Fruit fly (Drosophila melanogaster) whole organism, embryonic: ENCODE results near the gene yellow-e2.

Experiments used
- Ada2b ChIP-seq: fragments of 200-800 bp; sonication (Bioruptor generic); IDR thresholded peaks from 2 replicates; pipeline ENCODE4 v1.3.6; 2022; ENCODE audit warnings: missing biosample characterization, missing genetic modification characterization
- Atf6 ChIP-seq: fragments of 200-800 bp; sonication (Bioruptor generic); IDR thresholded peaks from 2 replicates; pipeline ENCODE4 v1.3.6; 2022; ENCODE audit warnings: missing biosample characterization, missing genetic modification characterization
- Blimp-1 ChIP-seq: fragments of 200-800 bp; sonication (Bioruptor generic); optimal IDR thresholded peaks from 3 replicates; lab custom pipeline; 2018; ENCODE audit warnings: missing biosample characterization, missing genetic modification characterization, mild to moderate bottlenecking, moderate library complexity, missing genetic modification reagents
- CG10431 ChIP-seq: fragments of 200-800 bp; sonication (Bioruptor generic); optimal IDR thresholded peaks from 3 replicates; lab custom pipeline; 2018; ENCODE audit warnings: missing biosample characterization, mild to moderate bottlenecking, missing genetic modification characterization
- CG10462 ChIP-seq: fragments of 200-800 bp; sonication (Bioruptor generic); optimal IDR thresholded peaks from 2 replicates; lab custom pipeline; 2016; ENCODE audit warnings: missing biosample characterization, missing genetic modification characterization
- CG10979 ChIP-seq: fragments of 200-800 bp; sonication (Bioruptor generic); optimal IDR thresholded peaks from 2 replicates; lab custom pipeline; 2018; ENCODE audit warnings: missing biosample characterization, mild to moderate bottlenecking, missing genetic modification characterization, moderate library complexity
- CG11456 ChIP-seq: fragments of 200-800 bp; sonication (Bioruptor generic); IDR thresholded peaks from 3 replicates; pipeline ENCODE4 v1.3.6; 2022; ENCODE audit warnings: missing biosample characterization, missing genetic modification characterization
- CG12744 ChIP-seq: fragments of 200-800 bp; sonication (Bioruptor generic); optimal IDR thresholded peaks from 2 replicates; lab custom pipeline; 2016; ENCODE audit warnings: missing biosample characterization, missing genetic modification characterization
- CG13775 ChIP-seq: fragments of 200-800 bp; sonication (Bioruptor generic); optimal IDR thresholded peaks from 3 replicates; lab custom pipeline; 2017; ENCODE audit warnings: missing biosample characterization, mild to moderate bottlenecking, missing genetic modification characterization
- CG14710 ChIP-seq: fragments of 200-800 bp; sonication (Bioruptor generic); optimal IDR thresholded peaks from 3 replicates; lab custom pipeline; 2019; ENCODE audit warnings: missing biosample characterization, mild to moderate bottlenecking, missing genetic modification characterization, moderate library complexity
- CG15073 ChIP-seq: fragments of 200-800 bp; sonication (Bioruptor generic); optimal IDR thresholded peaks from 2 replicates; lab custom pipeline; 2016; ENCODE audit warnings: missing biosample characterization, missing genetic modification characterization
- CG15601 ChIP-seq: fragments of 200-800 bp; sonication (Bioruptor generic); optimal IDR thresholded peaks from 3 replicates; lab custom pipeline; 2019; ENCODE audit warnings: missing biosample characterization, mild to moderate bottlenecking, missing genetic modification characterization, moderate library complexity
- CG16779 ChIP-seq: fragments of 200-800 bp; sonication (Bioruptor generic); IDR thresholded peaks from 2 replicates; pipeline ENCODE4 v1.3.6; 2022; ENCODE audit warnings: missing biosample characterization, missing genetic modification characterization
- CG17361 ChIP-seq: fragments of 200-800 bp; sonication (Bioruptor generic); IDR thresholded peaks from 3 replicates; pipeline ENCODE4 v1.3.6; 2022; ENCODE audit warnings: missing biosample characterization, missing genetic modification characterization
- CG18011 ChIP-seq: fragments of 200-800 bp; sonication (Bioruptor generic); optimal IDR thresholded peaks from 2 replicates; lab custom pipeline; 2017; ENCODE audit warnings: missing biosample characterization, missing genetic modification characterization, mild to moderate bottlenecking, moderate library complexity, missing genotype
- CG2129 ChIP-seq: fragments of 200-800 bp; sonication (Bioruptor generic); IDR thresholded peaks from 2 replicates; pipeline ENCODE4 v1.3.6; 2022; ENCODE audit warnings: missing biosample characterization, missing genetic modification characterization; ENCODE audit not compliant: partially characterized antibody
- CG2202 ChIP-seq: fragments of 200-800 bp; sonication (Bioruptor generic); optimal IDR thresholded peaks from 2 replicates; lab custom pipeline; 2018; ENCODE audit warnings: missing biosample characterization, mild to moderate bottlenecking, missing genetic modification characterization
- CG2889 ChIP-seq: fragments of 200-800 bp; sonication (Bioruptor generic); IDR thresholded peaks from 3 replicates; pipeline ENCODE4 v1.3.6; 2022; ENCODE audit warnings: missing biosample characterization, missing genetic modification characterization
- CG30403 ChIP-seq: fragments of 200-800 bp; sonication (Bioruptor generic); optimal IDR thresholded peaks from 3 replicates; lab custom pipeline; 2016; ENCODE audit warnings: missing biosample characterization, missing genetic modification characterization
- CG31388 ChIP-seq: fragments of 200-800 bp; sonication (Bioruptor generic); optimal IDR thresholded peaks from 2 replicates; lab custom pipeline; 2016; ENCODE audit warnings: missing biosample characterization, missing genetic modification characterization
- CG31441 ChIP-seq: fragments of 200-800 bp; sonication (Bioruptor generic); IDR thresholded peaks from 2 replicates; pipeline ENCODE4 v1.3.6; 2022; ENCODE audit warnings: missing biosample characterization, missing genetic modification characterization
- CG33213 ChIP-seq: fragments of 200-800 bp; sonication (Bioruptor generic); optimal IDR thresholded peaks from 3 replicates; lab custom pipeline; 2016; ENCODE audit warnings: missing biosample characterization, missing genetic modification characterization
- CG33557 ChIP-seq: fragments of 200-800 bp; sonication (Bioruptor generic); optimal IDR thresholded peaks from 2 replicates; lab custom pipeline; 2019; ENCODE audit warnings: missing biosample characterization, mild to moderate bottlenecking, missing genetic modification characterization, moderate library complexity
- CG34376 ChIP-seq: fragments of 200-800 bp; sonication (Bioruptor generic); optimal IDR thresholded peaks from 2 replicates; lab custom pipeline; 2018; ENCODE audit warnings: missing biosample characterization, mild to moderate bottlenecking, missing genetic modification characterization
- CG4404 ChIP-seq: fragments of 200-800 bp; sonication (Bioruptor generic); IDR thresholded peaks from 2 replicates; pipeline ENCODE4 v1.3.6; 2022; ENCODE audit warnings: missing biosample characterization, missing genetic modification characterization
- CG6654 ChIP-seq: fragments of 200-800 bp; sonication (Bioruptor generic); optimal IDR thresholded peaks from 2 replicates; lab custom pipeline; 2017; ENCODE audit warnings: missing biosample characterization, mild to moderate bottlenecking, missing genetic modification characterization
- CG6683 ChIP-seq: fragments of 200-800 bp; sonication (Bioruptor generic); optimal IDR thresholded peaks from 2 replicates; lab custom pipeline; 2017; ENCODE audit warnings: missing biosample characterization, mild to moderate bottlenecking, missing genetic modification characterization, missing genetic modification reagents
- CG6689 ChIP-seq: fragments of 200-800 bp; sonication (Bioruptor generic); IDR thresholded peaks from 2 replicates; pipeline ENCODE4 v1.3.6; 2022; ENCODE audit warnings: missing biosample characterization, missing genetic modification characterization
- CoRest ChIP-seq: fragments of 200-800 bp; sonication (Bioruptor generic); optimal IDR thresholded peaks from 3 replicates; lab custom pipeline; 2018; ENCODE audit warnings: missing biosample characterization, mild to moderate bottlenecking, missing genetic modification characterization, moderate library complexity
- MTF-1 ChIP-seq: fragments of 200-800 bp; sonication (Bioruptor generic); optimal IDR thresholded peaks from 2 replicates; lab custom pipeline; 2018; ENCODE audit warnings: missing biosample characterization, mild to moderate bottlenecking, missing genetic modification characterization, borderline replicate concordance
- Med ChIP-seq: fragments of 200-800 bp; sonication (Bioruptor generic); peaks from one replicate; lab custom pipeline; 2016; ENCODE audit warnings: missing biosample characterization, missing genetic modification characterization, mild to moderate bottlenecking, inconsistent platforms, moderate library complexity
- Xrp1 ChIP-seq: fragments of 200-800 bp; sonication (Bioruptor generic); IDR thresholded peaks from 2 replicates; pipeline ENCODE4 v1.3.6; 2022; ENCODE audit warnings: missing biosample characterization, missing genetic modification characterization
- ash1 ChIP-seq: fragments of 200-800 bp; sonication (Bioruptor generic); optimal IDR thresholded peaks from 2 replicates; lab custom pipeline; 2018; ENCODE audit warnings: missing biosample characterization, mild to moderate bottlenecking, missing genetic modification characterization
- br ChIP-seq: fragments of >200 bp; optimal IDR thresholded peaks from 2 replicates; lab custom pipeline; 2017
- bsh ChIP-seq, 2 experiments: fragments of 200-800 bp; sonication (Bioruptor generic); optimal IDR thresholded peaks; 2 replicates each; lab custom pipeline; 2017 to 2018; ENCODE audit warnings: mild to moderate bottlenecking in 2 of 2, missing biosample characterization in 2 of 2, missing genetic modification characterization in 2 of 2, moderate library complexity in 1 of 2
- crp ChIP-seq, 2 experiments: fragments of 200-800 bp; sonication (Bioruptor generic); optimal IDR thresholded peaks; 2 replicates in 1 of 2; 3 replicates in 1 of 2; lab custom pipeline; 2017; ENCODE audit warnings: missing biosample characterization in 2 of 2, missing genetic modification characterization in 2 of 2, mild to moderate bottlenecking in 1 of 2, moderate library complexity in 1 of 2
- dm ChIP-seq: fragments of 200-800 bp; sonication (Bioruptor generic); optimal IDR thresholded peaks from 3 replicates; lab custom pipeline; 2016; ENCODE audit warnings: missing biosample characterization, missing genetic modification characterization
- esg ChIP-seq: fragments of 200-800 bp; sonication (Bioruptor generic); conservative IDR thresholded peaks from 2 replicates; pipeline ENCODE4 v1.3.6; 2022; ENCODE audit warnings: missing biosample characterization, missing genetic modification characterization
- gcm ChIP-seq: fragments of 200-800 bp; sonication (Bioruptor generic); optimal IDR thresholded peaks from 2 replicates; lab custom pipeline; 2019; ENCODE audit warnings: missing biosample characterization, mild to moderate bottlenecking, missing genetic modification characterization, moderate library complexity
- gem ChIP-seq: fragments of 200-800 bp; sonication (Bioruptor generic); optimal IDR thresholded peaks from 2 replicates; lab custom pipeline; 2019; ENCODE audit warnings: missing biosample characterization, mild to moderate bottlenecking, missing genetic modification characterization, moderate library complexity
- grau ChIP-seq: fragments of 200-800 bp; optimal IDR thresholded peaks from 3 replicates; lab custom pipeline; 2019; ENCODE audit warnings: missing biosample characterization, mild to moderate bottlenecking, missing genetic modification characterization, moderate library complexity
- gsb-n ChIP-seq: fragments of 200-800 bp; sonication (Bioruptor generic); optimal IDR thresholded peaks from 3 replicates; lab custom pipeline; 2018; ENCODE audit warnings: missing biosample characterization, mild to moderate bottlenecking, missing genetic modification characterization
- oc ChIP-seq: fragments of 200-800 bp; sonication (Bioruptor generic); optimal IDR thresholded peaks from 2 replicates; lab custom pipeline; 2018; ENCODE audit warnings: missing biosample characterization, mild to moderate bottlenecking, missing genetic modification characterization, moderate library complexity
- peb ChIP-seq: fragments of 200-800 bp; sonication (Bioruptor generic); IDR thresholded peaks from 2 replicates; pipeline ENCODE4 v1.3.6; 2022; ENCODE audit warnings: missing biosample characterization, missing genetic modification characterization
- prd ChIP-seq, 3 experiments: fragments of >200 bp in 2 of 3; fragments of 200-800 bp in 1 of 3; sonication (Bioruptor generic) in 1 of 3; optimal IDR thresholded peaks in 2 of 3; IDR thresholded peaks in 1 of 3; 2 replicates in 2 of 3; 3 replicates in 1 of 3; pipeline versions ENCODE4 v1.3.6 to Lab custom; 2017 to 2022; ENCODE audit warnings: missing biosample characterization in 1 of 3, missing genetic modification characterization in 1 of 3
- sr ChIP-seq: fragments of 200-800 bp; sonication (Bioruptor generic); IDR thresholded peaks from 3 replicates; pipeline ENCODE4 v1.3.6; 2022; ENCODE audit warnings: missing biosample characterization, missing genetic modification characterization
- twi ChIP-seq: fragments of 200-800 bp; optimal IDR thresholded peaks from 2 replicates; lab custom pipeline; 2019; ENCODE audit warnings: missing biosample characterization, mild to moderate bottlenecking, missing genetic modification characterization, moderate library complexity
- zen ChIP-seq: fragments of 200-800 bp; sonication (Bioruptor generic); optimal IDR thresholded peaks from 3 replicates; lab custom pipeline; 2018; ENCODE audit warnings: missing biosample characterization, mild to moderate bottlenecking, missing genetic modification characterization, moderate library complexity
- zf30C ChIP-seq: fragments of 200-800 bp; sonication (Bioruptor generic); optimal IDR thresholded peaks from 3 replicates; lab custom pipeline; 2018; ENCODE audit warnings: missing biosample characterization, mild to moderate bottlenecking, missing genetic modification characterization

yellow-e2 gene

DNA sequence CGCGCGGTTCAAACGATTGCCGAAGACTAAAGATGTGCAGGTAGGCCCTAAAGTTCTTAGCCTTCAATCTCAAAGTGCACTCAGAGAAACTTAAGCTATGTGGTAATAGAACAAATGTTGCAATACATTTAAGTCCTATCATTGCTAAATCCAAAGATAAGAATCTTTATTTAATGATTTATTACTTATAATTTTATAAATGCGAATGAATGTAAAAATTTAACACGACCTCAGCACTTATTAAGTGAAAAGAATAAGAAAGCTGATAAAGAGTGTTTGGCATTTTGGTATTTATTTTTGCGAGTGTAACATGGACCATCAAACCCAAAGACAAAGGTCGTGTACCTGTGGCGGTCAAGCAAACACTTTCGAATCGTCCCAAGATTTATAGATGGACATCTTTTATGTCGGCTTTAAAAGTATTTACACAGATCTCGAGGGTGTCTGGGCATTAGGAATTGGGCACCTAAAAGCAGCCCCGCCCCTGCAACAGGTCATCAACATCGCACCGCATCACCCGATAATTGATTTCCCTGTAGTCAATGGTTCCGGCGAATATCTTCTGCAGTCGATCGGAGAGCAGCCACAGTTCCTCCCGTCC lies 1.9 kb downstream of the yellow-e2 start, which contains the start of gene yellow-e3 (continued):
- TF ChIP-seq prd (optimal IDR thresholded peaks at IDR 0.05; lab: Kevin White, UChicago) (no peak), prd (GFP tag; IDR thresholded peaks at IDR 0.05; lab: Robert Waterston, UW) (peak; percentile 81), ash1 (GFP tag; lab: Kevin White, UChicago) (no peak), CG17361 (GFP tag; lab: Robert Waterston, UW) (peak; percentile 38; the same call in 1 of the 3 replicates), CG4404 (peak; percentile 73), peb (GFP tag; lab: Robert Waterston, UW) (no peak), CG18011 (GFP tag; lab: Kevin White, UChicago) (no peak), Blimp-1 (GFP tag; lab: Kevin White, UChicago) (peak; percentile 38), CG10431 (no peak), Med (GFP tag; lab: Kevin White, UChicago) (no peak), CoRest (tag; lab: Kevin White, UChicago) (peak; percentile 25), CG15601 (tag; lab: Kevin White, UChicago) (peak; percentile 24), CG14710 (peak; percentile 71), oc (no peak), zen (tag; lab: Kevin White, UChicago) (peak; percentile 93), CG33213 (GFP tag; lab: Kevin White, UChicago) (no peak), grau (peak; percentile 44), CG12744 (no peak), CG2202 (peak; percentile 38), Xrp1 (GFP tag; lab: Robert Waterston, UW) (peak; percentile 72), br (lab: Kevin White, UChicago) (no peak), Ada2b (GFP tag; lab: Robert Waterston, UW) (no peak), CG6683 (GFP tag; lab: Kevin White, UChicago) (no peak), dm (no peak), CG34376 (GFP tag; lab: Kevin White, UChicago) (no peak), CG6689 (GFP tag; lab: Robert Waterston, UW) (no peak), CG6654 (GFP tag; lab: Kevin White, UChicago) (no peak), gsb-n (peak; percentile 39), CG16779 (no peak), Atf6 (no peak), crp (GFP tag; optimal IDR thresholded peaks at IDR 0.05; lab: Kevin White, UChicago) (no peak), esg (no peak), CG10979 (tag; lab: Kevin White, UChicago) (peak; percentile 76), zf30C (GFP tag; lab: Kevin White, UChicago) (peak; percentile 95), MTF-1 (GFP tag; lab: Kevin White, UChicago) (no peak), CG2129 (GFP tag; lab: Robert Waterston, UW) (no peak), CG31388 (GFP tag; lab: Kevin White, UChicago) (no peak), CG31441 (GFP tag; lab: Robert Waterston, UW) (0 out of 2 replicates have a peak, but pooled peaks have one; percentile 35), CG33557 (GFP tag; lab: Kevin White, UChicago) (peak; percentile 81), CG15073 (GFP tag; lab: Kevin White, UChicago) (no peak), sr (GFP tag; lab: Robert Waterston, UW) (no peak), CG13775 (GFP tag; lab: Kevin White, UChicago) (peak; percentile 30), CG2889 (GFP tag; lab: Robert Waterston, UW) (no peak), CG10462 (no peak), twi (tag; lab: Kevin White, UChicago) (peak; percentile 25), gem (tag; lab: Kevin White, UChicago) (peak; percentile 65), gcm (peak; percentile 29), CG11456 (GFP tag; lab: Robert Waterston, UW) (no peak), CG30403 (GFP tag; lab: Kevin White, UChicago) (peak; percentile 16), bsh (GFP tag; optimal IDR thresholded peaks at IDR 0.05; lab: Kevin White, UChicago) (peak in 1 of 2 experiments; percentile 42)
